Worm (Caenorhabditis elegans): ENCODE measurements around the gene dpy-17.

- peak; percentile 59 for TF ChIP-seq him-1 (tag; optimal IDR thresholded peaks at IDR 0.05)
- no peak for TF ChIP-seq dao-5 (tag; optimal IDR thresholded peaks at IDR 0.05)
- peak; percentile 40 for TF ChIP-seq W03F9.2 (tag; optimal IDR thresholded peaks at IDR 0.05)
Measured at ce11 chrIII:5068675-5069233, 38.4 kb upstream of the dpy-17 start, which contains the start of the genes C45G9.11 and C45G9.2.
